Fruit fly (Drosophila melanogaster) whole organism, larva: ENCODE data around the gene CG42870.

ENCODE experiments used
- noc ChIP-seq: fragments of 200-800 bp; sonication (Bioruptor generic); optimal IDR thresholded peaks from 3 replicates; lab custom pipeline; 2019; ENCODE audit warnings: missing biosample characterization, mild to moderate bottlenecking, missing genetic modification characterization, moderate library complexity

Gene CG42870

DNA sequence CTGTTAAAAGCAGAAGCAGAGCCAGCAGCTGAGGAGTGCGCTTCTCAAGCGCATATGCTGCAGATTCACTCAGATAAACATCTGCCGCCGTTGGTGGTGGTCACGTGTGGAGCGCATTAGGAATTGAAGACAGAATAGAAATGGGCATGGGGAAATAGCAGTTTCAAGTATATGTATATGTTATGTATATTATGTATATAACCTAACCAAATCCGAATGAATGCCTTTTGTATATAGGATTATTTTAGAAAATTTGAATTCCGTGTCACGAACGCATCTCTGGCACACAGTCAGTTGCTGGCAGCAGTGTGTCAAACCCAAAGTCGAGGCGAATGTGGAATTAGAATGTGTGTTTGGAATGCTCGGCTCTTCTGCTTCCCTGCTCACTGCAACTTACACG lies 46.0 kb downstream of the CG42870 start:
- no peak for TF ChIP-seq noc

- no peak for TF ChIP-seq noc
These were observed 48.6 kb downstream of the CG42870 start for dm6 chr3R:21688596-21688995.

dm6 chr3R:21687902-21688301 lies 49.3 kb downstream of the CG42870 start:
- TF ChIP-seq noc: no peak
